Worm (Caenorhabditis elegans) whole organism, L4/young adult: ENCODE results near the gene F20C5.5.

Experiments used
- W03F9.2 ChIP-seq: fragments of 150-350 bp; optimal IDR thresholded peaks from 2 replicates; lab custom pipeline; 2014; ENCODE audit warnings: missing biosample characterization, missing genetic modification characterization
- him-1 ChIP-seq: sonication (generic microtip); optimal IDR thresholded peaks from 2 replicates; lab custom pipeline; 2016; ENCODE audit warnings: missing genotype, missing genetic modification reagents, missing genetic modification characterization, missing compliant biosample characterization

DNA sequence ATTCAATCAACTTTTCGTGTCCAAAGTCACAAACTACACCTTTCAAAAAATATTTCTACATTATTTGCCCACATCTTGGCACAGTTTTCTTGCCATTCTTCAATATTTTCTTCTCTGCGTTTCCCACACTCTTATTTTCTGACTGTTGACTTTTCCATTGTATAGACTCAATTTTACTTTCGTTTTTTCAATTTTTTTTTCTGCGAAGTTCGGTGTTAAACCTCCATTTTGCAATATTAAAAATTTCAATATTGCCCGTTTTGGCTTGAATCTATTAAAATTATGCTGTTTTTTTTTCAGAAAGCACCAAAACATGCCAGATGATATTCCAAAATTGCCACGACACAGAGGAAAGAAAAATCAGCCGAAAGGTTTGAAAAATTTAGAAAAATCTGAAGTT lies 4.9 kb downstream of the F20C5.5 start, which contains the start of gene cdc-50.B:
- TF ChIP-seq him-1 (tag; lab: Kevin White, UChicago) (no peak), W03F9.2 (no peak)
